Worm (Caenorhabditis elegans) whole organism, mixed stage, embryonic: ENCODE results near the gene nrx-1.

Experiments used
- M03D4.4 ChIP-seq: sonication (generic microtip); optimal IDR thresholded peaks from 2 replicates; lab custom pipeline; 2017; ENCODE audit warnings: mild to moderate bottlenecking, missing genetic modification characterization, missing compliant biosample characterization
- blmp-1 ChIP-seq: fragments of 150-350 bp; optimal IDR thresholded peaks from 2 replicates; lab custom pipeline; 2014; ENCODE audit warnings: missing biosample characterization, missing genetic modification characterization
- ceh-43 ChIP-seq: fragments of 200-800 bp; sonication (Bioruptor generic); optimal IDR thresholded peaks from 2 replicates; lab custom pipeline; 2018; ENCODE audit warnings: mild to moderate bottlenecking, missing genetic modification characterization, moderate library complexity, missing compliant biosample characterization
- ces-1 ChIP-seq: fragments of 150-350 bp; optimal IDR thresholded peaks from 2 replicates; lab custom pipeline; 2014; ENCODE audit warnings: missing biosample characterization, missing genetic modification reagents, missing genetic modification characterization
- cnd-1 ChIP-seq: fragments of 200-800 bp; sonication (Bioruptor generic); optimal IDR thresholded peaks from 2 replicates; lab custom pipeline; 2018; ENCODE audit warnings: mild to moderate bottlenecking, missing genetic modification characterization, missing compliant biosample characterization
- drap-1 ChIP-seq: fragments of 200-800 bp; sonication (Bioruptor generic); optimal IDR thresholded peaks from 3 replicates; lab custom pipeline; 2018; ENCODE audit warnings: mild to moderate bottlenecking, missing genetic modification characterization, missing compliant biosample characterization
- elt-1 ChIP-seq: sonication (generic microtip); optimal IDR thresholded peaks from 2 replicates; lab custom pipeline; 2017; ENCODE audit warnings: missing genetic modification characterization, mild to moderate bottlenecking, missing compliant biosample characterization, antibody characterized with exemption, moderate library complexity, borderline replicate concordance; ENCODE audit not compliant: insufficient read depth
- elt-3 ChIP-seq: fragments of 150-350 bp; optimal IDR thresholded peaks from 2 replicates; lab custom pipeline; 2014; ENCODE audit warnings: missing biosample characterization, missing genetic modification characterization
- flh-1 ChIP-seq: fragments of 200-800 bp; sonication (Bioruptor generic); optimal IDR thresholded peaks from 2 replicates; lab custom pipeline; 2018; ENCODE audit warnings: mild to moderate bottlenecking, missing genetic modification characterization, moderate library complexity, missing compliant biosample characterization
- hlh-1 ChIP-seq: fragments of 150-350 bp; optimal IDR thresholded peaks from 2 replicates; lab custom pipeline; 2014; ENCODE audit warnings: missing biosample characterization, missing genetic modification reagents, missing genetic modification characterization
- lin-13 ChIP-seq: fragments of 150-350 bp; optimal IDR thresholded peaks from 2 replicates; lab custom pipeline; 2014; ENCODE audit warnings: missing biosample characterization, missing genetic modification characterization
- lin-32 ChIP-seq: fragments of 200-800 bp; sonication (Bioruptor generic); optimal IDR thresholded peaks from 2 replicates; lab custom pipeline; 2018; ENCODE audit warnings: mild to moderate bottlenecking, missing genetic modification characterization, missing compliant biosample characterization
- mab-5 ChIP-seq: fragments of 150-350 bp; optimal IDR thresholded peaks from 2 replicates; lab custom pipeline; 2014; ENCODE audit warnings: missing biosample characterization, missing genetic modification characterization
- mep-1 ChIP-seq: fragments of 150-350 bp; optimal IDR thresholded peaks from 2 replicates; lab custom pipeline; 2017; ENCODE audit warnings: missing biosample characterization, missing genetic modification reagents, missing genetic modification characterization, inconsistent platforms
- mls-2 ChIP-seq: sonication (generic microtip); optimal IDR thresholded peaks from 2 replicates; lab custom pipeline; 2016; ENCODE audit warnings: mild to moderate bottlenecking, missing genetic modification characterization, moderate library complexity, missing compliant biosample characterization
- nhr-12 ChIP-seq: fragments of 150-350 bp; optimal IDR thresholded peaks from 2 replicates; lab custom pipeline; 2014; ENCODE audit warnings: missing biosample characterization, missing genetic modification characterization
- nhr-2 ChIP-seq: fragments of 150-350 bp; optimal IDR thresholded peaks from 2 replicates; lab custom pipeline; 2014; ENCODE audit warnings: missing biosample characterization, missing genetic modification characterization
- nhr-237 ChIP-seq: fragments of 150-350 bp; optimal IDR thresholded peaks from 2 replicates; lab custom pipeline; 2014; ENCODE audit warnings: missing biosample characterization, missing genetic modification characterization
- nhr-28 ChIP-seq: fragments of 150-350 bp; optimal IDR thresholded peaks from 2 replicates; lab custom pipeline; 2014; ENCODE audit warnings: missing biosample characterization, missing genetic modification characterization
- nhr-76 ChIP-seq: sonication (generic microtip); optimal IDR thresholded peaks from 2 replicates; lab custom pipeline; 2017; ENCODE audit warnings: missing biosample characterization, missing genetic modification characterization
- pha-4 ChIP-seq: fragments of 150-350 bp; optimal IDR thresholded peaks from 2 replicates; lab custom pipeline; 2018; ENCODE audit warnings: missing biosample characterization, missing genetic modification reagents, missing genetic modification characterization
- sem-2 ChIP-seq: fragments of 200-800 bp; sonication (Bioruptor generic); optimal IDR thresholded peaks from 2 replicates; lab custom pipeline; 2018; ENCODE audit warnings: mild to moderate bottlenecking, missing genetic modification characterization, missing compliant biosample characterization
- snpc-4 ChIP-seq: fragments of 150-350 bp; optimal IDR thresholded peaks from 2 replicates; lab custom pipeline; 2014; ENCODE audit warnings: missing biosample characterization, missing genetic modification characterization
- sptf-1 ChIP-seq: sonication (generic microtip); optimal IDR thresholded peaks from 2 replicates; lab custom pipeline; 2017; ENCODE audit warnings: mild to moderate bottlenecking, missing genetic modification characterization, moderate library complexity, missing compliant biosample characterization
- tbx-8 ChIP-seq: fragments of 200-800 bp; sonication (Bioruptor generic); optimal IDR thresholded peaks from 2 replicates; lab custom pipeline; 2018; ENCODE audit warnings: mild to moderate bottlenecking, missing genetic modification characterization, moderate library complexity, missing compliant biosample characterization
- unc-120 ChIP-seq: sonication (generic microtip); optimal IDR thresholded peaks from 2 replicates; lab custom pipeline; 2017; ENCODE audit warnings: missing genetic modification characterization, missing compliant biosample characterization; ENCODE audit not compliant: poor library complexity, severe bottlenecking
- unc-39 ChIP-seq: fragments of 150-350 bp; optimal IDR thresholded peaks from 2 replicates; lab custom pipeline; 2014; ENCODE audit warnings: missing biosample characterization, missing genetic modification characterization
- unc-62 ChIP-seq: fragments of 150-350 bp; optimal IDR thresholded peaks from 2 replicates; lab custom pipeline; 2014; ENCODE audit warnings: missing biosample characterization, missing genetic modification reagents, missing genetic modification characterization
- zip-8 ChIP-seq: fragments of 150-350 bp; optimal IDR thresholded peaks from 2 replicates; lab custom pipeline; 2014; ENCODE audit warnings: missing biosample characterization, missing genetic modification characterization
- ztf-11 ChIP-seq: fragments of 150-350 bp; optimal IDR thresholded peaks from 2 replicates; lab custom pipeline; 2014; ENCODE audit warnings: missing biosample characterization, missing genetic modification characterization

The nrx-1 gene

ce11 chrV:10859048-10859637 lies 34.3 kb downstream of the nrx-1 start:
- TF ChIP-seq pha-4 (tag; lab: Kevin White, UChicago): no peak
- TF ChIP-seq lin-32: no peak
- no peak for TF ChIP-seq nhr-2 (tag; lab: Kevin White, UChicago)
- TF ChIP-seq elt-3 (tag; lab: Kevin White, UChicago): no peak
- TF ChIP-seq M03D4.4 (tag; lab: Kevin White, UChicago): no peak
- no peak for TF ChIP-seq elt-1
- TF ChIP-seq flh-1 (GFP tag; lab: Kevin White, UChicago): no peak
- no peak for TF ChIP-seq drap-1 (GFP tag; lab: Kevin White, UChicago)
- TF ChIP-seq nhr-28 (tag; lab: Kevin White, UChicago): no peak
- TF ChIP-seq lin-13: no peak
- no peak for TF ChIP-seq sptf-1 (tag; lab: Kevin White, UChicago)
- no peak for TF ChIP-seq sem-2 (GFP tag; lab: Kevin White, UChicago)
- TF ChIP-seq ztf-11 (tag; lab: Kevin White, UChicago): no peak
- TF ChIP-seq ceh-43: no peak
- TF ChIP-seq mls-2: no peak
- TF ChIP-seq nhr-76 (tag; lab: Kevin White, UChicago): no peak
- no peak for TF ChIP-seq unc-62 (GFP tag; lab: Kevin White, UChicago)

- no peak for TF ChIP-seq snpc-4 (tag; lab: Kevin White, UChicago)
- TF ChIP-seq ceh-43: no peak
- no peak for TF ChIP-seq nhr-12 (tag; lab: Kevin White, UChicago)
- no peak for TF ChIP-seq nhr-237 (tag; lab: Kevin White, UChicago)
Measured at ce11 chrV:10859775-10860174, 35.0 kb downstream of the nrx-1 start.

ce11 chrV:10860526-10861037 lies 35.8 kb downstream of the nrx-1 start:
- no peak for TF ChIP-seq mep-1 (tag; lab: Kevin White, UChicago)
- TF ChIP-seq hlh-1: no peak
- peak; percentile 55 for TF ChIP-seq unc-62 (GFP tag; lab: Kevin White, UChicago)

- no peak for TF ChIP-seq nhr-12 (tag; lab: Kevin White, UChicago)
- TF ChIP-seq flh-1 (GFP tag; lab: Kevin White, UChicago): no peak
- no peak for TF ChIP-seq blmp-1 (tag; lab: Kevin White, UChicago)
- no peak for TF ChIP-seq lin-13
- TF ChIP-seq pha-4 (tag; lab: Kevin White, UChicago): no peak
- TF ChIP-seq nhr-76 (tag; lab: Kevin White, UChicago): no peak
- no peak for TF ChIP-seq elt-1
- no peak for TF ChIP-seq ces-1 (GFP tag; lab: Kevin White, UChicago)
- TF ChIP-seq M03D4.4 (tag; lab: Kevin White, UChicago): no peak
- TF ChIP-seq nhr-28 (tag; lab: Kevin White, UChicago): no peak
- no peak for TF ChIP-seq unc-120 (tag; lab: Kevin White, UChicago)
- TF ChIP-seq nhr-237 (tag; lab: Kevin White, UChicago): no peak
- no peak for TF ChIP-seq unc-39 (tag; lab: Kevin White, UChicago)
- TF ChIP-seq cnd-1: no peak
- TF ChIP-seq mab-5 (tag; lab: Kevin White, UChicago): no peak
- no peak for TF ChIP-seq tbx-8 (GFP tag; lab: Kevin White, UChicago)
- TF ChIP-seq unc-62 (GFP tag; lab: Kevin White, UChicago): no peak
- no peak for TF ChIP-seq ceh-43
Measured at ce11 chrV:10861611-10862262, 36.9 kb downstream of the nrx-1 start.

- TF ChIP-seq mls-2 (no peak), zip-8 (peak; percentile 91)
Measured at ce11 chrV:10862457-10863097, 37.8 kb downstream of the nrx-1 start.
